Fruit fly (Drosophila melanogaster) whole organism, embryonic: Measurements from ENCODE around the gene CG43367.

ENCODE experiments used
- Awh ChIP-seq: fragments of 200-800 bp; sonication (Bioruptor generic); IDR thresholded peaks from 2 replicates; pipeline ENCODE4, ENCODE4 v1.3.6; 2022; ENCODE audit warnings: missing biosample characterization, missing genetic modification characterization
- Bgb ChIP-seq: fragments of 200-800 bp; sonication (Bioruptor generic); IDR thresholded peaks from 2 replicates; pipeline ENCODE4 v1.3.6; 2022; ENCODE audit warnings: missing biosample characterization, missing genetic modification characterization; ENCODE audit not compliant: partially characterized antibody
- CG10209 ChIP-seq: fragments of 200-800 bp; sonication (Bioruptor generic); optimal IDR thresholded peaks from 3 replicates; lab custom pipeline; 2017; ENCODE audit warnings: missing biosample characterization, mild to moderate bottlenecking, missing genetic modification characterization, missing genetic modification reagents
- CG10543 ChIP-seq: fragments of 200-800 bp; sonication (Bioruptor generic); optimal IDR thresholded peaks from 3 replicates; lab custom pipeline; 2017; ENCODE audit warnings: missing biosample characterization, mild to moderate bottlenecking, missing genetic modification characterization, moderate library complexity
- CG10979 ChIP-seq: fragments of 200-800 bp; sonication (Bioruptor generic); optimal IDR thresholded peaks from 2 replicates; lab custom pipeline; 2018; ENCODE audit warnings: missing biosample characterization, mild to moderate bottlenecking, missing genetic modification characterization, moderate library complexity
- CG1233 ChIP-seq: fragments of 200-800 bp; sonication (Bioruptor generic); optimal IDR thresholded peaks from 4 replicates; lab custom pipeline; 2018; ENCODE audit warnings: missing biosample characterization, mild to moderate bottlenecking, missing genetic modification characterization
- CG15601 ChIP-seq: fragments of 200-800 bp; sonication (Bioruptor generic); optimal IDR thresholded peaks from 3 replicates; lab custom pipeline; 2019; ENCODE audit warnings: missing biosample characterization, mild to moderate bottlenecking, missing genetic modification characterization, moderate library complexity
- CG16813 ChIP-seq: fragments of 200-800 bp; sonication (Bioruptor generic); IDR thresholded peaks from 3 replicates; pipeline ENCODE4 v1.3.6; 2022; ENCODE audit warnings: missing biosample characterization, missing genetic modification characterization; ENCODE audit not compliant: partially characterized antibody
- CG17186 ChIP-seq: fragments of 200-800 bp; sonication (Bioruptor generic); optimal IDR thresholded peaks from 3 replicates; lab custom pipeline; 2017; ENCODE audit warnings: missing biosample characterization, missing genetic modification reagents, missing genetic modification characterization
- CG17385 ChIP-seq: fragments of 200-800 bp; sonication (Bioruptor generic); optimal IDR thresholded peaks from 3 replicates; lab custom pipeline; 2018; ENCODE audit warnings: missing biosample characterization, mild to moderate bottlenecking, missing genetic modification characterization
- CG3407 ChIP-seq: fragments of 200-800 bp; sonication (Bioruptor generic); optimal IDR thresholded peaks from 2 replicates; lab custom pipeline; 2018; ENCODE audit warnings: missing biosample characterization, mild to moderate bottlenecking, missing genetic modification characterization
- CG34422 ChIP-seq: fragments of 200-800 bp; sonication (Bioruptor generic); IDR thresholded peaks from 3 replicates; pipeline ENCODE4 v1.3.6; 2022; ENCODE audit warnings: missing biosample characterization, missing genetic modification characterization
- CG6175 ChIP-seq: fragments of 200-800 bp; sonication (Bioruptor generic); IDR thresholded peaks from 3 replicates; pipeline ENCODE4 v1.3.6; 2022; ENCODE audit warnings: missing biosample characterization, missing genetic modification characterization
- CG7556 ChIP-seq: fragments of 200-800 bp; sonication (Bioruptor generic); optimal IDR thresholded peaks from 2 replicates; lab custom pipeline; 2017; ENCODE audit warnings: missing biosample characterization, mild to moderate bottlenecking, missing genetic modification characterization
- CG8765 ChIP-seq: fragments of 200-800 bp; sonication (Bioruptor generic); IDR thresholded peaks from 2 replicates; pipeline ENCODE4 v1.3.6; 2022; ENCODE audit warnings: missing biosample characterization, missing genetic modification characterization
- CG9727 ChIP-seq: fragments of 200-800 bp; sonication (Bioruptor generic); optimal IDR thresholded peaks from 3 replicates; lab custom pipeline; 2017; ENCODE audit warnings: missing biosample characterization, mild to moderate bottlenecking, missing genetic modification characterization
- Chrac-16 ChIP-seq: fragments of 200-800 bp; sonication (Bioruptor generic); optimal IDR thresholded peaks from 3 replicates; lab custom pipeline; 2016; ENCODE audit warnings: missing biosample characterization, missing genetic modification characterization
- Deaf1 ChIP-seq: fragments of 200-800 bp; optimal IDR thresholded peaks from 3 replicates; lab custom pipeline; 2019; ENCODE audit warnings: missing biosample characterization, mild to moderate bottlenecking, missing genetic modification characterization, moderate library complexity
- E2f1 ChIP-seq: fragments of 200-800 bp; sonication (Bioruptor generic); IDR thresholded peaks from 2 replicates; pipeline ENCODE4 v1.3.6; 2022; ENCODE audit warnings: missing biosample characterization, missing genetic modification characterization
- HHEX ChIP-seq: fragments of 200-800 bp; sonication (Bioruptor generic); optimal IDR thresholded peaks from 3 replicates; lab custom pipeline; 2017; ENCODE audit warnings: missing biosample characterization, mild to moderate bottlenecking, missing genetic modification characterization, missing genetic modification reagents
- HLH4C ChIP-seq: fragments of 200-800 bp; sonication (Bioruptor generic); IDR thresholded peaks from 3 replicates; pipeline ENCODE4 v1.3.6; 2022; ENCODE audit warnings: missing biosample characterization, missing genetic modification characterization; ENCODE audit not compliant: partially characterized antibody
- Hsf ChIP-seq: fragments of 200-800 bp; sonication (Bioruptor generic); optimal IDR thresholded peaks from 3 replicates; lab custom pipeline; 2016; ENCODE audit warnings: missing biosample characterization, missing genetic modification characterization
- Mes4 ChIP-seq: fragments of 200-800 bp; sonication (Bioruptor generic); optimal IDR thresholded peaks from 2 replicates; lab custom pipeline; 2016; ENCODE audit warnings: missing biosample characterization, missing genetic modification characterization
- NC2β ChIP-seq: fragments of 200-800 bp; sonication (Bioruptor generic); optimal IDR thresholded peaks from 2 replicates; lab custom pipeline; 2016; ENCODE audit warnings: missing biosample characterization, missing genetic modification characterization
- NFAT ChIP-seq: fragments of 200-800 bp; sonication (Bioruptor generic); IDR thresholded peaks from 2 replicates; pipeline ENCODE4 v1.3.6; 2022; ENCODE audit warnings: missing biosample characterization, missing genetic modification characterization
- Neu2 ChIP-seq: fragments of 200-800 bp; sonication (Bioruptor generic); optimal IDR thresholded peaks from 3 replicates; lab custom pipeline; 2016; ENCODE audit warnings: missing biosample characterization, missing genetic modification characterization, borderline replicate concordance
- Sry-β ChIP-seq: fragments of 200-800 bp; sonication (Bioruptor generic); optimal IDR thresholded peaks from 2 replicates; lab custom pipeline; 2018; ENCODE audit warnings: missing biosample characterization, mild to moderate bottlenecking, missing genetic modification characterization, moderate library complexity
- Xbp1 ChIP-seq: fragments of 200-800 bp; sonication (Bioruptor generic); optimal IDR thresholded peaks from 3 replicates; lab custom pipeline; 2016; ENCODE audit warnings: missing biosample characterization, mild to moderate bottlenecking, missing genetic modification characterization
- al ChIP-seq: fragments of 200-800 bp; sonication (Bioruptor generic); IDR thresholded peaks from 2 replicates; pipeline ENCODE4 v1.3.6; 2022; ENCODE audit warnings: missing biosample characterization, missing genetic modification characterization
- bab2 ChIP-seq: fragments of 200-800 bp; sonication (Bioruptor generic); optimal IDR thresholded peaks from 2 replicates; lab custom pipeline; 2016; ENCODE audit warnings: missing biosample characterization, missing genetic modification characterization
- br ChIP-seq: fragments of >200 bp; optimal IDR thresholded peaks from 2 replicates; lab custom pipeline; 2017
- cato ChIP-seq: fragments of 200-800 bp; sonication (Bioruptor generic); optimal IDR thresholded peaks from 2 replicates; lab custom pipeline; 2016; ENCODE audit warnings: missing biosample characterization, missing genetic modification characterization, borderline replicate concordance
- chinmo ChIP-seq: fragments of 200-800 bp; sonication (Bioruptor generic); IDR thresholded peaks from 4 replicates; pipeline ENCODE4 v1.3.6; 2022; ENCODE audit warnings: missing biosample characterization, missing genetic modification characterization; ENCODE audit not compliant: partially characterized antibody
- chm ChIP-seq: fragments of 200-800 bp; sonication (Bioruptor generic); IDR thresholded peaks from 2 replicates; pipeline ENCODE4 v1.3.6; 2022; ENCODE audit warnings: missing biosample characterization, missing genetic modification characterization
- crp ChIP-seq, 2 experiments: fragments of 200-800 bp; sonication (Bioruptor generic); optimal IDR thresholded peaks; 2 replicates in 1 of 2; 3 replicates in 1 of 2; lab custom pipeline; 2017; ENCODE audit warnings: missing biosample characterization in 2 of 2, missing genetic modification characterization in 2 of 2, mild to moderate bottlenecking in 1 of 2, moderate library complexity in 1 of 2
- dan ChIP-seq: fragments of 200-800 bp; sonication (Bioruptor generic); IDR thresholded peaks from 2 replicates; pipeline ENCODE4 v1.3.6; 2022; ENCODE audit warnings: missing biosample characterization, missing genetic modification characterization
- gcm ChIP-seq: fragments of 200-800 bp; sonication (Bioruptor generic); optimal IDR thresholded peaks from 2 replicates; lab custom pipeline; 2019; ENCODE audit warnings: missing biosample characterization, mild to moderate bottlenecking, missing genetic modification characterization, moderate library complexity
- grau ChIP-seq: fragments of 200-800 bp; optimal IDR thresholded peaks from 3 replicates; lab custom pipeline; 2019; ENCODE audit warnings: missing biosample characterization, mild to moderate bottlenecking, missing genetic modification characterization, moderate library complexity
- grn ChIP-seq: fragments of 200-800 bp; sonication (Bioruptor generic); optimal IDR thresholded peaks from 3 replicates; lab custom pipeline; 2017; ENCODE audit warnings: missing biosample characterization, missing genetic modification characterization
- h ChIP-seq: fragments of >200 bp; optimal IDR thresholded peaks from 2 replicates; lab custom pipeline; 2017
- ind ChIP-seq: fragments of 200-800 bp; sonication (Bioruptor generic); optimal IDR thresholded peaks from 3 replicates; lab custom pipeline; 2016; ENCODE audit warnings: missing biosample characterization, missing genetic modification characterization
- jigr1 ChIP-seq: fragments of 200-800 bp; sonication (Bioruptor generic); IDR thresholded peaks from 3 replicates; pipeline ENCODE4 v1.3.6; 2022; ENCODE audit warnings: missing biosample characterization, missing genetic modification characterization
- kah ChIP-seq: fragments of 200-800 bp; sonication (Bioruptor generic); optimal IDR thresholded peaks from 2 replicates; lab custom pipeline; 2018; ENCODE audit warnings: missing biosample characterization, mild to moderate bottlenecking, missing genetic modification characterization
- mirr ChIP-seq: fragments of 200-800 bp; sonication (Bioruptor generic); optimal IDR thresholded peaks from 3 replicates; lab custom pipeline; 2018; ENCODE audit warnings: missing biosample characterization, mild to moderate bottlenecking, missing genetic modification characterization
- pho ChIP-seq: fragments of 200-800 bp; sonication (Bioruptor generic); optimal IDR thresholded peaks from 2 replicates; lab custom pipeline; 2016; ENCODE audit warnings: missing biosample characterization, missing genetic modification characterization
- psq ChIP-seq: fragments of 200-800 bp; sonication (Bioruptor generic); optimal IDR thresholded peaks from 2 replicates; lab custom pipeline; 2017; ENCODE audit warnings: missing biosample characterization, missing genetic modification characterization
- rib ChIP-seq: fragments of 200-800 bp; sonication (Bioruptor generic); IDR thresholded peaks from 2 replicates; pipeline ENCODE4 v1.3.6; 2022; ENCODE audit warnings: missing biosample characterization, missing genetic modification characterization
- slbo ChIP-seq: fragments of 200-800 bp; sonication (Bioruptor generic); IDR thresholded peaks from 2 replicates; pipeline ENCODE4 v1.3.6; 2022; ENCODE audit warnings: missing biosample characterization, missing genetic modification characterization
- sug ChIP-seq: fragments of 200-800 bp; optimal IDR thresholded peaks from 2 replicates; lab custom pipeline; 2019; ENCODE audit warnings: missing biosample characterization, mild to moderate bottlenecking, missing genetic modification characterization, moderate library complexity
- vnd ChIP-seq: fragments of 200-800 bp; sonication (Bioruptor generic); IDR thresholded peaks from 3 replicates; pipeline ENCODE4 v1.3.6; 2022; ENCODE audit warnings: missing biosample characterization, missing genetic modification characterization; ENCODE audit not compliant: partially characterized antibody

The CG43367 gene

DNA sequence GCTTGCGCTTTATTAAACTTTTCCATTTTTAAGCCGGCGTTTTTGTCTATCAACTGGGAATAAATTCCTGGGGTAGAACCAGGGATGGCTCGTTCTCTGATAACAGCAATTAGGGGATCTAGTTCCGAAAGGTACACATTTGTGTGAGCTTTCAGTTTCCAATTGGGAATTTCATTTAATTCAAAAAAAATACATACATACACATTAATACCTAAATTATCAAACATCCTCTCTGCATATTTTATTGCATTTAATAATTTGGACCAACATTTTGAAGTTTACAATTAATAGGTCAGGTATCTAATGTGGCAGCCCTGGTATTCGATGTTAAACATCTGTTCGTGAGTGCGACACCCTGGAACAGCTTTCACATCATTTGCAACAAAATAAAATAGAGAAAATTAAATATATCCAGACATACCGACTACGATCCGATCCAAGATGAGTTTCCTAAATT, 65.3 kb downstream of the CG43367 start, which contains the start of the genes CG15011 and CG1309 (continued):
- peak; percentile 48 for TF ChIP-seq Neu2 (GFP tag; lab: Kevin White, UChicago)
- TF ChIP-seq NC2β = peak; percentile 85
- no peak for TF ChIP-seq br
- TF ChIP-seq mirr (GFP tag; lab: Kevin White, UChicago) = peak; percentile 65
- TF ChIP-seq Xbp1 (GFP tag; lab: Kevin White, UChicago) = peak; percentile 90
- TF ChIP-seq CG17186 (GFP tag; lab: Kevin White, UChicago) = peak; percentile 62
- TF ChIP-seq CG17385 = peak; percentile 63
- TF ChIP-seq gcm (GFP tag; lab: Kevin White, UChicago) = peak; percentile 77
- peak; percentile 61 for TF ChIP-seq CG3407 (GFP tag; lab: Kevin White, UChicago)
- TF ChIP-seq grau = peak; percentile 86
- peak; percentile 77 for TF ChIP-seq CG10209 (GFP tag; lab: Kevin White, UChicago)
- peak; percentile 52 for TF ChIP-seq HHEX
- TF ChIP-seq cato (GFP tag; lab: Kevin White, UChicago) = peak; percentile 79
- TF ChIP-seq Awh (GFP tag; lab: Robert Waterston, UW) = peak; percentile 47; the same call in 1 of the 2 replicates
- TF ChIP-seq jigr1 (GFP tag; lab: Robert Waterston, UW) = 0 out of 3 replicates have a peak, but pooled peaks have one; percentile 8
- TF ChIP-seq chinmo (GFP tag; lab: Robert Waterston, UW) = 0 out of 4 replicates have a peak, but pooled peaks have one; percentile 32
- peak; percentile 87 for TF ChIP-seq bab2 (GFP tag; lab: Kevin White, UChicago)
- peak; percentile 80 for TF ChIP-seq Mes4
- TF ChIP-seq CG9727 = peak; percentile 84
- peak; percentile 68 for TF ChIP-seq E2f1 (GFP tag; lab: Robert Waterston, UW)
- TF ChIP-seq Chrac-16 (GFP tag; lab: Kevin White, UChicago) = peak; percentile 85
- TF ChIP-seq Sry-β (GFP tag; lab: Kevin White, UChicago) = peak; percentile 67
- TF ChIP-seq CG7556 = peak; percentile 75
- TF ChIP-seq CG6175 (GFP tag; lab: Robert Waterston, UW) = no peak
- TF ChIP-seq vnd = no peak
- no peak for TF ChIP-seq HLH4C (GFP tag; lab: Robert Waterston, UW)
- peak; percentile 87 for TF ChIP-seq CG10543 (GFP tag; lab: Kevin White, UChicago)
- TF ChIP-seq psq (GFP tag; lab: Kevin White, UChicago) = peak; percentile 57
- TF ChIP-seq h (lab: Kevin White, UChicago) = no peak
- no peak; the same call in 1 of the 2 replicates for TF ChIP-seq Bgb
- TF ChIP-seq CG15601 (tag; lab: Kevin White, UChicago) = peak; percentile 80
- TF ChIP-seq al = peak; percentile 78
- TF ChIP-seq crp (GFP tag; optimal IDR thresholded peaks at IDR 0.05; lab: Kevin White, UChicago) = peak; percentile 72 to 87
- TF ChIP-seq CG8765 (GFP tag; lab: Robert Waterston, UW) = peak; percentile 43; the same call in 1 of the 2 replicates
- TF ChIP-seq kah (GFP tag; lab: Kevin White, UChicago) = peak; percentile 14
- TF ChIP-seq CG34422 (GFP tag; lab: Robert Waterston, UW) = peak; percentile 82
- TF ChIP-seq slbo (GFP tag; lab: Robert Waterston, UW) = peak; percentile 90
- TF ChIP-seq chm (GFP tag; lab: Robert Waterston, UW) = 0 out of 2 replicates have a peak, but pooled peaks have one; percentile 49
- TF ChIP-seq pho (GFP tag; lab: Kevin White, UChicago) = peak; percentile 91
- TF ChIP-seq rib (GFP tag; lab: Robert Waterston, UW) = 0 out of 2 replicates have a peak, but pooled peaks have one; percentile 35
- TF ChIP-seq Hsf (GFP tag; lab: Kevin White, UChicago) = peak; percentile 91
- TF ChIP-seq Deaf1 (tag; lab: Kevin White, UChicago) = no peak
- TF ChIP-seq dan (GFP tag; lab: Robert Waterston, UW) = peak; percentile 32; the same call in 1 of the 2 replicates
- TF ChIP-seq ind = peak; percentile 90
- peak; percentile 92 for TF ChIP-seq sug (tag; lab: Kevin White, UChicago)
- TF ChIP-seq CG16813 (GFP tag; lab: Robert Waterston, UW) = no peak
- TF ChIP-seq NFAT = peak; percentile 35; the same call in 1 of the 2 replicates
- peak; percentile 71 for TF ChIP-seq CG1233
- TF ChIP-seq grn (GFP tag; lab: Kevin White, UChicago) = peak; percentile 50
- TF ChIP-seq CG10979 = peak; percentile 81
